Fruit fly (Drosophila melanogaster) whole organism, prepupa: ENCODE results near the gene CG14634.

Experiments
- CG10631 ChIP-seq: fragments of 200-800 bp; sonication (Bioruptor generic); optimal IDR thresholded peaks from 2 replicates; lab custom pipeline; 2016; ENCODE audit warnings: missing biosample characterization, missing genetic modification characterization
- CG4318 ChIP-seq: fragments of 200-800 bp; sonication (Bioruptor generic); optimal IDR thresholded peaks from 3 replicates; lab custom pipeline; 2017; ENCODE audit warnings: missing biosample characterization, mild to moderate bottlenecking, missing genetic modification characterization
- CG6276 ChIP-seq: fragments of 200-800 bp; sonication (Bioruptor generic); optimal IDR thresholded peaks from 2 replicates; lab custom pipeline; 2017; ENCODE audit warnings: missing biosample characterization, mild to moderate bottlenecking, missing genetic modification characterization
- CG6808 ChIP-seq: fragments of 200-800 bp; sonication (Bioruptor generic); optimal IDR thresholded peaks from 3 replicates; lab custom pipeline; 2017; ENCODE audit warnings: missing biosample characterization, missing genetic modification characterization, mild to moderate bottlenecking, moderate library complexity, missing genetic modification reagents
- CG7368 ChIP-seq: fragments of 200-800 bp; sonication (Bioruptor generic); optimal IDR thresholded peaks from 3 replicates; lab custom pipeline; 2016; ENCODE audit warnings: missing biosample characterization, missing genetic modification characterization
- CG8632 ChIP-seq: fragments of 200-800 bp; sonication (Bioruptor generic); optimal IDR thresholded peaks from 3 replicates; lab custom pipeline; 2016; ENCODE audit warnings: missing biosample characterization, missing genetic modification characterization
- Hr38 ChIP-seq: sonication (Bioruptor generic); optimal IDR thresholded peaks from 2 replicates; lab custom pipeline; 2016; ENCODE audit warnings: missing biosample characterization, missing genetic modification characterization
- Met ChIP-seq: fragments of 200-800 bp; sonication (Bioruptor generic); optimal IDR thresholded peaks from 3 replicates; lab custom pipeline; 2016; ENCODE audit warnings: missing biosample characterization, missing genetic modification characterization
- Smox ChIP-seq: fragments of 200-800 bp; sonication (Bioruptor generic); optimal IDR thresholded peaks from 3 replicates; lab custom pipeline; 2016; ENCODE audit warnings: missing biosample characterization, missing genetic modification characterization
- lz ChIP-seq: fragments of 200-800 bp; sonication (Bioruptor generic); optimal IDR thresholded peaks from 3 replicates; lab custom pipeline; 2016; ENCODE audit warnings: missing biosample characterization, missing genetic modification characterization
- topi ChIP-seq: fragments of 200-800 bp; sonication (Bioruptor generic); optimal IDR thresholded peaks from 3 replicates; lab custom pipeline; 2016; ENCODE audit warnings: missing biosample characterization, missing genetic modification characterization

dm6 chrX:908763-909497, 46.5 kb downstream of the CG14634 start:
- TF ChIP-seq CG6276 (no peak), Smox (GFP tag; lab: Kevin White, UChicago) (no peak), Met (GFP tag; lab: Kevin White, UChicago) (no peak), CG10631 (GFP tag; lab: Kevin White, UChicago) (no peak), CG7368 (GFP tag; lab: Kevin White, UChicago) (no peak), CG8632 (GFP tag; lab: Kevin White, UChicago) (no peak), Hr38 (no peak), topi (GFP tag; lab: Kevin White, UChicago) (no peak), CG6808 (GFP tag; lab: Kevin White, UChicago) (no peak), lz (no peak), CG4318 (GFP tag; lab: Kevin White, UChicago) (no peak)
